Worm (Caenorhabditis elegans) whole organism, L2 larva: ENCODE measurements around the gene C05E11.7.

ENCODE experiments used
- ZK546.5 ChIP-seq: sonication (generic microtip); optimal IDR thresholded peaks from 2 replicates; lab custom pipeline; 2017; ENCODE audit warnings: missing biosample characterization, missing genetic modification characterization
- aly-2 ChIP-seq: fragments of 150-350 bp; optimal IDR thresholded peaks from 2 replicates; lab custom pipeline; 2014; ENCODE audit warnings: missing biosample characterization, missing genetic modification characterization
- ama-1 ChIP-seq: fragments of 150-350 bp; optimal IDR thresholded peaks from 2 replicates; lab custom pipeline; 2018; ENCODE audit warnings: inconsistent platforms
- blmp-1 ChIP-seq: sonication (generic microtip); optimal IDR thresholded peaks from 2 replicates; lab custom pipeline; 2017; ENCODE audit warnings: missing genetic modification characterization, mild to moderate bottlenecking, missing compliant biosample characterization, antibody characterized with exemption, moderate library complexity; ENCODE audit not compliant: insufficient read depth
- crh-2 ChIP-seq: sonication (generic microtip); optimal IDR thresholded peaks from 2 replicates; lab custom pipeline; 2017; ENCODE audit warnings: missing biosample characterization, missing genetic modification characterization
- gmeb-1 ChIP-seq: fragments of 150-350 bp; optimal IDR thresholded peaks from 2 replicates; lab custom pipeline; 2014; ENCODE audit warnings: missing biosample characterization, missing genetic modification characterization
- nhr-77 ChIP-seq: fragments of 150-350 bp; optimal IDR thresholded peaks from 2 replicates; lab custom pipeline; 2014; ENCODE audit warnings: missing biosample characterization, missing genetic modification characterization
- sem-4 ChIP-seq: fragments of 150-350 bp; optimal IDR thresholded peaks from 2 replicates; lab custom pipeline; 2014; ENCODE audit warnings: missing biosample characterization, missing genetic modification reagents, missing genetic modification characterization
- skn-1 ChIP-seq: sonication (generic microtip); optimal IDR thresholded peaks from 2 replicates; lab custom pipeline; 2017; ENCODE audit warnings: missing biosample characterization, missing genetic modification characterization
- snpc-4 ChIP-seq: fragments of 150-350 bp; optimal IDR thresholded peaks from 2 replicates; lab custom pipeline; 2014; ENCODE audit warnings: missing biosample characterization, missing genetic modification characterization
- ztf-11 ChIP-seq: sonication (generic microtip); optimal IDR thresholded peaks from 2 replicates; lab custom pipeline; 2017; ENCODE audit warnings: missing biosample characterization, missing genetic modification characterization
- ztf-4 ChIP-seq: fragments of 150-350 bp; optimal IDR thresholded peaks from 2 replicates; lab custom pipeline; 2014; ENCODE audit warnings: missing biosample characterization, missing genetic modification characterization

DNA sequence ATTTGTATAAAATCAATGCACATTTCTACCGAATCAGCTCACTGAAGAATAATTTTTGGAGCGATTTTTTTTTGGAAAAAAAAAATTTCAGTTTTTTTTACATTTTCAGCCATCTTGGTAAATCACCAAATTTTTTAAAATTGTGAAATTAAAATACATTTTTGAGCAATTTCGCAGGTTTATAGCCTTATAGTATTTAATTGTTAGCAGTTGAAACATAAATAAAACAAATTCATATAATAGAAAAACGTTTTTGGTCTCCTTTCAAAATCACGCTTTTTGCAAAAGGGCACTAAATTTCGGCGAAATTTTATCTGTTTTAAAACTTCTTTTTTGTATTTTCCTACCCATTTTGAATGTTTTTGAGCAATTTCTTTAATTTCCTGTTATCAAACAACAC is 6.9 kb downstream of the C05E11.7 start:
- TF ChIP-seq sem-4 (no peak), blmp-1 (no peak), skn-1 (tag; lab: Kevin White, UChicago) (no peak), ztf-11 (tag; lab: Kevin White, UChicago) (no peak), ztf-4 (tag; lab: Kevin White, UChicago) (no peak), ZK546.5 (no peak), ama-1 (lab: Kevin White, UChicago) (no peak), aly-2 (no peak), nhr-77 (no peak), gmeb-1 (no peak), snpc-4 (tag; lab: Kevin White, UChicago) (no peak), crh-2 (tag; lab: Kevin White, UChicago) (no peak)
